Fruit fly (Drosophila melanogaster) whole organism, embryonic: ENCODE data around the gene RpS17.
A peak's percentile ranks its signal among the peaks of the same experiment; 100 is the strongest.

Experiments used
- Adf1 ChIP-seq: fragments of 200-800 bp; sonication (Bioruptor generic); IDR thresholded peaks from 2 replicates; pipeline ENCODE4 v1.3.6; 2022; ENCODE audit warnings: missing biosample characterization, missing genetic modification characterization
- Aef1 ChIP-seq: fragments of 200-800 bp; sonication (Bioruptor generic); IDR thresholded peaks from 3 replicates; pipeline ENCODE4 v1.3.6; 2022; ENCODE audit warnings: missing biosample characterization, missing genetic modification characterization
- BEAF-32 ChIP-seq: fragments of 200-800 bp; sonication (Bioruptor generic); optimal IDR thresholded peaks from 3 replicates; lab custom pipeline; 2017; ENCODE audit warnings: missing biosample characterization, missing genetic modification characterization, mild to moderate bottlenecking, moderate library complexity, missing genetic modification reagents
- CG10654 ChIP-seq: fragments of 200-800 bp; sonication (Bioruptor generic); optimal IDR thresholded peaks from 2 replicates; lab custom pipeline; 2016; ENCODE audit warnings: missing biosample characterization, missing genetic modification characterization
- CG11456 ChIP-seq: fragments of 200-800 bp; sonication (Bioruptor generic); IDR thresholded peaks from 3 replicates; pipeline ENCODE4 v1.3.6; 2022; ENCODE audit warnings: missing biosample characterization, missing genetic modification characterization
- CG12236 ChIP-seq: fragments of 200-800 bp; sonication (Bioruptor generic); optimal IDR thresholded peaks from 2 replicates; lab custom pipeline; 2016; ENCODE audit warnings: missing biosample characterization, missing genetic modification characterization
- CG12299 ChIP-seq: fragments of 200-800 bp; sonication (Bioruptor generic); optimal IDR thresholded peaks from 2 replicates; lab custom pipeline; 2018; ENCODE audit warnings: missing biosample characterization, mild to moderate bottlenecking, missing genetic modification characterization
- CG12744 ChIP-seq: fragments of 200-800 bp; sonication (Bioruptor generic); optimal IDR thresholded peaks from 2 replicates; lab custom pipeline; 2016; ENCODE audit warnings: missing biosample characterization, missing genetic modification characterization
- CG1529 ChIP-seq: fragments of 200-800 bp; sonication (Bioruptor generic); optimal IDR thresholded peaks from 3 replicates; lab custom pipeline; 2018; ENCODE audit warnings: missing biosample characterization, missing genetic modification characterization
- CG1602 ChIP-seq: fragments of 200-800 bp; sonication (Bioruptor generic); optimal IDR thresholded peaks from 3 replicates; lab custom pipeline; 2016; ENCODE audit warnings: missing biosample characterization, missing genetic modification characterization
- CG2199 ChIP-seq: fragments of 200-800 bp; sonication (Bioruptor generic); IDR thresholded peaks from 3 replicates; pipeline ENCODE4 v1.3.6; 2022; ENCODE audit warnings: missing biosample characterization, missing genetic modification characterization
- CG30431 ChIP-seq: fragments of 200-800 bp; sonication (Bioruptor generic); optimal IDR thresholded peaks from 2 replicates; lab custom pipeline; 2017; ENCODE audit warnings: missing biosample characterization, missing genetic modification characterization
- CG3407 ChIP-seq: fragments of 200-800 bp; sonication (Bioruptor generic); optimal IDR thresholded peaks from 2 replicates; lab custom pipeline; 2018; ENCODE audit warnings: missing biosample characterization, mild to moderate bottlenecking, missing genetic modification characterization
- CG4854 ChIP-seq: fragments of 200-800 bp; sonication (Bioruptor generic); optimal IDR thresholded peaks from 2 replicates; lab custom pipeline; 2016; ENCODE audit warnings: missing biosample characterization, missing genetic modification characterization, inconsistent platforms
- CG5245 ChIP-seq: fragments of 200-800 bp; sonication (Bioruptor generic); optimal IDR thresholded peaks from 3 replicates; lab custom pipeline; 2016; ENCODE audit warnings: missing biosample characterization, missing genetic modification characterization
- CG6254 ChIP-seq: fragments of 200-800 bp; sonication (Bioruptor generic); optimal IDR thresholded peaks from 3 replicates; lab custom pipeline; 2017; ENCODE audit warnings: mild to moderate bottlenecking, missing biosample characterization, missing genetic modification reagents, missing genetic modification characterization
- CG7372 ChIP-seq: fragments of 200-800 bp; sonication (Bioruptor generic); IDR thresholded peaks from 2 replicates; pipeline ENCODE4 v1.3.6; 2022; ENCODE audit warnings: missing biosample characterization, missing genetic modification characterization
- CoRest ChIP-seq: fragments of 200-800 bp; sonication (Bioruptor generic); optimal IDR thresholded peaks from 3 replicates; lab custom pipeline; 2018; ENCODE audit warnings: missing biosample characterization, mild to moderate bottlenecking, missing genetic modification characterization, moderate library complexity
- Gug ChIP-seq: fragments of 200-800 bp; sonication (Bioruptor generic); IDR thresholded peaks from 4 replicates; pipeline ENCODE4 v1.3.6; 2022; ENCODE audit warnings: missing biosample characterization, missing genetic modification characterization
- MESR4 ChIP-seq: fragments of 200-800 bp; sonication (Bioruptor generic); optimal IDR thresholded peaks from 2 replicates; lab custom pipeline; 2018; ENCODE audit warnings: missing biosample characterization, mild to moderate bottlenecking, missing genetic modification characterization, moderate library complexity
- NFAT ChIP-seq: fragments of 200-800 bp; sonication (Bioruptor generic); IDR thresholded peaks from 2 replicates; pipeline ENCODE4 v1.3.6; 2022; ENCODE audit warnings: missing biosample characterization, missing genetic modification characterization
- Oaz ChIP-seq: fragments of 200-800 bp; sonication (Bioruptor generic); IDR thresholded peaks from 2 replicates; pipeline ENCODE4 v1.3.6; 2022; ENCODE audit warnings: missing biosample characterization, missing genetic modification characterization
- Opbp ChIP-seq: fragments of 200-800 bp; sonication (Bioruptor generic); IDR thresholded peaks from 3 replicates; pipeline ENCODE4 v1.3.6; 2022; ENCODE audit warnings: missing biosample characterization, missing genetic modification characterization; ENCODE audit not compliant: partially characterized antibody
- Rfx ChIP-seq: fragments of 200-800 bp; sonication (Bioruptor generic); IDR thresholded peaks from 2 replicates; pipeline ENCODE4 v1.3.6; 2022; ENCODE audit warnings: missing biosample characterization, missing genetic modification characterization
- Rx ChIP-seq: fragments of 200-800 bp; sonication (Bioruptor generic); IDR thresholded peaks from 2 replicates; pipeline ENCODE4 v1.3.6; 2022; ENCODE audit warnings: missing biosample characterization, missing genetic modification characterization
- Side ChIP-seq: fragments of 200-800 bp; sonication (Bioruptor generic); optimal IDR thresholded peaks from 2 replicates; lab custom pipeline; 2016; ENCODE audit warnings: missing biosample characterization, missing genetic modification characterization
- Stat92E ChIP-seq, 3 experiments: fragments of >200 bp in 2 of 3; fragments of 200-800 bp in 1 of 3; sonication (Bioruptor generic) in 1 of 3; optimal IDR thresholded peaks; 2 replicates each; lab custom pipeline; 2017 to 2019; ENCODE audit warnings: missing biosample characterization in 3 of 3, missing genetic modification characterization in 3 of 3, mild to moderate bottlenecking in 1 of 3, moderate library complexity in 1 of 3
- Trl ChIP-seq, 3 experiments: fragments of >200 bp in 2 of 3; fragments of 200-800 bp in 1 of 3; sonication (Bioruptor generic) in 1 of 3; optimal IDR thresholded peaks; 2 replicates in 1 of 3; 3 replicates in 2 of 3; lab custom pipeline; 2016 to 2017; ENCODE audit warnings: missing biosample characterization in 1 of 3, missing genetic modification characterization in 1 of 3
- Xbp1 ChIP-seq: fragments of 200-800 bp; sonication (Bioruptor generic); optimal IDR thresholded peaks from 3 replicates; lab custom pipeline; 2016; ENCODE audit warnings: missing biosample characterization, mild to moderate bottlenecking, missing genetic modification characterization
- ash1 ChIP-seq: fragments of 200-800 bp; sonication (Bioruptor generic); optimal IDR thresholded peaks from 2 replicates; lab custom pipeline; 2018; ENCODE audit warnings: missing biosample characterization, mild to moderate bottlenecking, missing genetic modification characterization
- az2 ChIP-seq: fragments of 200-800 bp; sonication (Bioruptor generic); optimal IDR thresholded peaks from 3 replicates; lab custom pipeline; 2016; ENCODE audit warnings: missing biosample characterization, missing genetic modification characterization
- bigmax ChIP-seq: fragments of 200-800 bp; sonication (Bioruptor generic); optimal IDR thresholded peaks from 2 replicates; lab custom pipeline; 2018; ENCODE audit warnings: missing biosample characterization, mild to moderate bottlenecking, missing genetic modification characterization
- cad ChIP-seq: fragments of >200 bp; optimal IDR thresholded peaks from 2 replicates; lab custom pipeline; 2017; ENCODE audit warnings: missing biosample characterization, missing genetic modification characterization
- chif ChIP-seq, 2 experiments: fragments of 200-800 bp; sonication (Bioruptor generic); optimal IDR thresholded peaks; 3 replicates each; lab custom pipeline; 2016; ENCODE audit warnings: missing biosample characterization in 2 of 2, missing genetic modification characterization in 2 of 2
- chn ChIP-seq: fragments of 200-800 bp; sonication (Bioruptor generic); optimal IDR thresholded peaks from 2 replicates; lab custom pipeline; 2016; ENCODE audit warnings: missing biosample characterization, missing genetic modification characterization
- crc ChIP-seq: fragments of 200-800 bp; sonication (Bioruptor generic); optimal IDR thresholded peaks from 2 replicates; lab custom pipeline; 2016; ENCODE audit warnings: missing biosample characterization, missing genetic modification characterization
- crp ChIP-seq, 2 experiments: fragments of 200-800 bp; sonication (Bioruptor generic); optimal IDR thresholded peaks; 2 replicates in 1 of 2; 3 replicates in 1 of 2; lab custom pipeline; 2017; ENCODE audit warnings: missing biosample characterization in 2 of 2, missing genetic modification characterization in 2 of 2, mild to moderate bottlenecking in 1 of 2, moderate library complexity in 1 of 2
- da ChIP-seq: fragments of 200-800 bp; sonication (Bioruptor generic); optimal IDR thresholded peaks from 2 replicates; lab custom pipeline; 2016; ENCODE audit warnings: missing biosample characterization, missing genetic modification characterization
- emc ChIP-seq: fragments of 200-800 bp; sonication (Bioruptor generic); optimal IDR thresholded peaks from 2 replicates; lab custom pipeline; 2016; ENCODE audit warnings: missing biosample characterization, missing genetic modification characterization
- eve ChIP-seq, 2 experiments: fragments of >200 bp; optimal IDR thresholded peaks; 2 replicates each; lab custom pipeline; 2017; ENCODE audit warnings: missing biosample characterization in 2 of 2, missing genetic modification characterization in 2 of 2
- gcm ChIP-seq: fragments of 200-800 bp; sonication (Bioruptor generic); optimal IDR thresholded peaks from 2 replicates; lab custom pipeline; 2019; ENCODE audit warnings: missing biosample characterization, mild to moderate bottlenecking, missing genetic modification characterization, moderate library complexity
- hbn ChIP-seq: fragments of 200-800 bp; sonication (Bioruptor generic); IDR thresholded peaks from 2 replicates; pipeline ENCODE4 v1.3.6; 2022; ENCODE audit warnings: missing biosample characterization, missing genetic modification characterization; ENCODE audit not compliant: partially characterized antibody
- jumu ChIP-seq: fragments of 200-800 bp; sonication (Bioruptor generic); optimal IDR thresholded peaks from 3 replicates; lab custom pipeline; 2016; ENCODE audit warnings: missing biosample characterization, missing genetic modification characterization
- prd ChIP-seq, 3 experiments: fragments of >200 bp in 2 of 3; fragments of 200-800 bp in 1 of 3; sonication (Bioruptor generic) in 1 of 3; optimal IDR thresholded peaks in 2 of 3; IDR thresholded peaks in 1 of 3; 2 replicates in 2 of 3; 3 replicates in 1 of 3; pipeline versions ENCODE4 v1.3.6 to Lab custom; 2017 to 2022; ENCODE audit warnings: missing biosample characterization in 1 of 3, missing genetic modification characterization in 1 of 3
- pros ChIP-seq: fragments of 200-800 bp; sonication (Bioruptor generic); optimal IDR thresholded peaks from 3 replicates; lab custom pipeline; 2019; ENCODE audit warnings: missing biosample characterization, mild to moderate bottlenecking, missing genetic modification characterization, moderate library complexity
- sisA ChIP-seq: fragments of 200-800 bp; sonication (Bioruptor generic); IDR thresholded peaks from 2 replicates; pipeline ENCODE4 v1.3.6; 2022; ENCODE audit warnings: missing biosample characterization, missing genetic modification characterization
- slp2 ChIP-seq: fragments of 200-800 bp; sonication (Bioruptor generic); optimal IDR thresholded peaks from 2 replicates; lab custom pipeline; 2016; ENCODE audit warnings: missing biosample characterization, missing genetic modification characterization
- sna ChIP-seq: fragments of 200-800 bp; sonication (Bioruptor generic); IDR thresholded peaks from 2 replicates; pipeline ENCODE4 v1.3.6; 2022; ENCODE audit warnings: missing biosample characterization, missing genetic modification characterization; ENCODE audit not compliant: partially characterized antibody
- sqz ChIP-seq: fragments of 200-800 bp; sonication (Bioruptor generic); optimal IDR thresholded peaks from 3 replicates; lab custom pipeline; 2018; ENCODE audit warnings: missing biosample characterization, mild to moderate bottlenecking, missing genetic modification characterization
- zfh2 ChIP-seq: fragments of 200-800 bp; sonication (Bioruptor generic); optimal IDR thresholded peaks from 2 replicates; lab custom pipeline; 2016; ENCODE audit warnings: missing biosample characterization, missing genetic modification characterization

RpS17 gene

DNA sequence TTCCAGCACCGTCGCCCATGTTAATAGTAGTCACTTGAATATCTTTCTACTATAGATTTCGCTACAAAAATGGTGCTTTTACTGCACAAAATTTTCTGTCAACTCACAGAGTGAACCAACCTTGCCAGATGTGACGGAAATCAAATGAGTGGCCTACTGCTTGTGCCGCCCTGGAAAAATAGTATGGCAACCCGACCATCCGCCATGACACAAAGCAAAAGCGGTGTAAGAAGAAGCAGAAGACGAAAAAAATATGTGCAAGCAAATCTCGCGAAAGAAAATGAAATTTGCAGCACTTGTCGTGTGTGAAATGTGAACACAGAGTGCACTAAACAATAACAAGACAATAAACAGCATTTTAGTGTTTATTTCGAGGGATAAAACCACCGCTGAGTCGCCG lies 47.2 kb upstream of the RpS17 start, which contains the start of the genes Uch-L5 and Jarid2 (continued):
- TF ChIP-seq Gug (GFP tag; lab: Robert Waterston, UW) (peak; percentile 41; the same call in 1 of the 4 replicates), gcm (GFP tag; lab: Kevin White, UChicago) (peak; percentile 17), bigmax (GFP tag; lab: Kevin White, UChicago) (peak; percentile 53), emc (GFP tag; lab: Kevin White, UChicago) (peak; percentile 34), CG3407 (GFP tag; lab: Kevin White, UChicago) (peak; percentile 22), jumu (GFP tag; lab: Kevin White, UChicago) (peak; percentile 82), eve (GFP tag; optimal IDR thresholded peaks at IDR 0.05; lab: Kevin White, UChicago) (no peak), CG1529 (GFP tag; lab: Kevin White, UChicago) (no peak), CG30431 (GFP tag; lab: Kevin White, UChicago) (no peak), Trl (optimal IDR thresholded peaks at IDR 0.05; lab: Kevin White, UChicago) (no peak), Trl (GFP tag; optimal IDR thresholded peaks at IDR 0.05; lab: Kevin White, UChicago) (peak; percentile 66), pros (no peak), Side (GFP tag; lab: Kevin White, UChicago) (peak; percentile 58), cad (GFP tag; lab: Kevin White, UChicago) (no peak), CG12299 (tag; lab: Kevin White, UChicago) (no peak), crp (GFP tag; optimal IDR thresholded peaks at IDR 0.05; lab: Kevin White, UChicago) (peak in 1 of 2 experiments; percentile 27), CG7372 (GFP tag; lab: Robert Waterston, UW) (no peak), zfh2 (GFP tag; lab: Kevin White, UChicago) (peak; percentile 72), az2 (GFP tag; lab: Kevin White, UChicago) (peak; percentile 28), BEAF-32 (peak; percentile 50), hbn (no peak), sqz (GFP tag; lab: Kevin White, UChicago) (peak; percentile 77), chn (GFP tag; lab: Kevin White, UChicago) (peak; percentile 65), da (GFP tag; lab: Kevin White, UChicago) (peak; percentile 37), CG2199 (GFP tag; lab: Robert Waterston, UW) (no peak), CG4854 (GFP tag; lab: Kevin White, UChicago) (peak; percentile 17), Rx (peak; percentile 43; the same call in 1 of the 2 replicates), Rfx (GFP tag; lab: Robert Waterston, UW) (peak; percentile 78), CG12744 (GFP tag; lab: Kevin White, UChicago) (peak; percentile 11), ash1 (GFP tag; lab: Kevin White, UChicago) (peak; percentile 46), CG12236 (GFP tag; lab: Kevin White, UChicago) (no peak), chif (GFP tag; optimal IDR thresholded peaks at IDR 0.05; lab: Kevin White, UChicago) (peak; percentile 33 to 38), Adf1 (GFP tag; lab: Robert Waterston, UW) (peak; percentile 60), Aef1 (peak; percentile 42; the same call in 1 of the 3 replicates), Stat92E (GFP tag; optimal IDR thresholded peaks at IDR 0.05; lab: Kevin White, UChicago) (peak in 1 of 3 experiments; percentile 42), CG11456 (GFP tag; lab: Robert Waterston, UW) (peak; percentile 70; the same call in 2 of the 3 replicates), MESR4 (peak; percentile 96), CG1602 (GFP tag; lab: Kevin White, UChicago) (no peak), Xbp1 (GFP tag; lab: Kevin White, UChicago) (peak; percentile 68), prd (optimal IDR thresholded peaks at IDR 0.05; lab: Kevin White, UChicago) (no peak), prd (GFP tag; IDR thresholded peaks at IDR 0.05; lab: Robert Waterston, UW) (0 out of 3 replicates have a peak, but pooled peaks have one; percentile 27), Opbp (GFP tag; lab: Robert Waterston, UW) (peak; percentile 69), NFAT (peak; percentile 69), sisA (GFP tag; lab: Robert Waterston, UW) (peak; percentile 49), CG5245 (GFP tag; lab: Kevin White, UChicago) (peak; percentile 41), CG6254 (GFP tag; lab: Kevin White, UChicago) (no peak), Oaz (GFP tag; lab: Robert Waterston, UW) (no peak), sna (GFP tag; lab: Robert Waterston, UW) (no peak), slp2 (GFP tag; lab: Kevin White, UChicago) (peak; percentile 45), crc (peak; percentile 39), CoRest (tag; lab: Kevin White, UChicago) (peak; percentile 28), CG10654 (GFP tag; lab: Kevin White, UChicago) (peak; percentile 57)
